Worm (Caenorhabditis elegans) whole organism, L4 larva: ENCODE measurements around the gene clec-135.

Source experiments
- lim-7 ChIP-seq: fragments of 200-800 bp; sonication (Bioruptor generic); IDR thresholded peaks from 2 replicates; pipeline ENCODE4 v1.3.6; 2022; ENCODE audit warnings: missing genetic modification characterization, missing compliant biosample characterization
- mxl-3 ChIP-seq: fragments of 200-800 bp; sonication (Bioruptor generic); optimal IDR thresholded peaks from 2 replicates; lab custom pipeline; 2018; ENCODE audit warnings: mild to moderate bottlenecking, missing genetic modification characterization, missing compliant biosample characterization
- nhr-6 ChIP-seq: fragments of 150-350 bp; optimal IDR thresholded peaks from 2 replicates; lab custom pipeline; 2014; ENCODE audit warnings: missing biosample characterization, missing genetic modification characterization
- vab-7 ChIP-seq: fragments of 200-800 bp; sonication (Bioruptor generic); IDR thresholded peaks from 2 replicates; pipeline ENCODE4 v1.3.6; 2022; ENCODE audit warnings: missing genetic modification reagents, missing genetic modification characterization, missing compliant biosample characterization

DNA sequence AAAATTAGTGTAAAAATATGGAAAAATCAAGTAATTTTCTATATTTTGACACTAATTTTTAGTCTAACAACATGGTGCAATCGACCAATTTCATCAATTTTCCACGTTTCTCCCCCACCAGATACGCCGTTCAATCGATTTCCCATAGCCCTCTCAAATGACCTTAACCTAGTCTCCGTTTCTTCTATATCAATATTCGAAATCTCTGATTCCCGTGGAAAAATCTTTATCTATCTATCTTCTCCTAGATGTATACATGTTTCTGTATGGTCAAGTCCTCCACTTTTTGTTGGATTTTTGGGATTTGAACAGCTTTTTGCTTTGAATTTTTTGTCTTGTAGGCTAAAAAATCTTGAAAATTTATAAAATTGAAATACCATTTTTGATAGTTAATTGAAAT lies 35.6 kb upstream of the clec-135 start:
- no peak for TF ChIP-seq lim-7 (GFP tag; lab: Robert Waterston, UW)
- no peak for TF ChIP-seq mxl-3 (GFP tag; lab: Kevin White, UChicago)
- no peak for TF ChIP-seq vab-7
- no peak for TF ChIP-seq nhr-6 (tag; lab: Kevin White, UChicago)
